ENCODE assay signal across 3 worm cellular contexts in the genomic region with DNA sequence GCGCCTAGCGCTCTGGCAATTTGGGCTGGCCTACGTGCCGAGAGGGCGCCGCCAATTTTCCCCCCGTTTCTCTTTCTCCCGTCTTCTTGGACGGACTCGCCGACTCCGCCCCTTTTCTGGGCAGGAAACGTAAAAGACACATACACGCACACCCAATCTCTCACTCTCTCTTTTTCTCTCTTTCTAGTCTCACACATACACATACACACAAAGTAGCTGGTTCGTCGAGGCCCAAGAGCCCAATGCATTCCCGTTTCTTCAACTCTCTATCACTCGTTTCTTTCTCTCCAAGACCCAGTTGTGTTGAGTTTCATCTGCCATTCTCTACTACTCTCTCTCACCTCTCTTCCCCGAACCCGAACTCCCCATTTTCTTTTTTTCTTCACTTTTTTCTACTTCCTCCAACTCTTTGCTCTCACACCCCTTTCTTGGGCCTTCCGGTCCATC.
TF ChIP-seq lines count a peak whose summit lies in the region.

No protein-coding gene starts in this region.

TF ChIP-seq in whole organism, L2 larva, 48 proteins besides CTCF, POLR2A, EP300 and RAD21 (continued from another document):
- TF ChIP-seq mdl-1 (tag; optimal IDR thresholded peaks at IDR 0.05; lab: Kevin White, UChicago): peak in 1 of 2 experiments; percentile 56
- peak; percentile 76 for TF ChIP-seq nhr-6 (tag; optimal IDR thresholded peaks at IDR 0.05; lab: Kevin White, UChicago)
- TF ChIP-seq zag-1 (tag; optimal IDR thresholded peaks at IDR 0.05; lab: Kevin White, UChicago): peak; percentile 86
- no peak for TF ChIP-seq unc-39 (tag; optimal IDR thresholded peaks at IDR 0.05; lab: Kevin White, UChicago)
- peak; percentile 49 for TF ChIP-seq Y55F3AM.14 (GFP tag; optimal IDR thresholded peaks at IDR 0.05; lab: Kevin White, UChicago)
- TF ChIP-seq nhr-21 (tag; optimal IDR thresholded peaks at IDR 0.05; lab: Kevin White, UChicago): no peak
- peak; percentile 52 to 76 for TF ChIP-seq lsy-2 (tag; optimal IDR thresholded peaks at IDR 0.05; lab: Kevin White, UChicago)
- no peak for TF ChIP-seq dmd-4 (tag; optimal IDR thresholded peaks at IDR 0.05; lab: Kevin White, UChicago)
- no peak for TF ChIP-seq peb-1 (tag; optimal IDR thresholded peaks at IDR 0.05; lab: Kevin White, UChicago)
- TF ChIP-seq nhr-77 (tag; optimal IDR thresholded peaks at IDR 0.05; lab: Kevin White, UChicago): no peak
- TF ChIP-seq ZK546.5 (tag; optimal IDR thresholded peaks at IDR 0.05; lab: Kevin White, UChicago): no peak
- TF ChIP-seq ztf-11 (tag; optimal IDR thresholded peaks at IDR 0.05; lab: Kevin White, UChicago): no peak
- no peak for TF ChIP-seq elt-1 (tag; optimal IDR thresholded peaks at IDR 0.05; lab: Kevin White, UChicago)
- no peak for TF ChIP-seq nhr-23 (tag; optimal IDR thresholded peaks at IDR 0.05; lab: Kevin White, UChicago)
- TF ChIP-seq mbf-1 (tag; optimal IDR thresholded peaks at IDR 0.05; lab: Kevin White, UChicago): no peak
- peak; percentile 81 for TF ChIP-seq nhr-129 (tag; optimal IDR thresholded peaks at IDR 0.05; lab: Kevin White, UChicago)
- TF ChIP-seq crh-2 (tag; optimal IDR thresholded peaks at IDR 0.05; lab: Kevin White, UChicago): peak; percentile 66
- peak; percentile 5 for TF ChIP-seq sem-4 (tag; optimal IDR thresholded peaks at IDR 0.05; lab: Kevin White, UChicago)
- TF ChIP-seq ama-1 (optimal IDR thresholded peaks at IDR 0.05; lab: Kevin White, UChicago): no peak
- peak; percentile 78 for TF ChIP-seq C34F6.9 (tag; optimal IDR thresholded peaks at IDR 0.05; lab: Kevin White, UChicago)
- TF ChIP-seq lin-11 (tag; optimal IDR thresholded peaks at IDR 0.05; lab: Kevin White, UChicago): peak; percentile 1
- peak; percentile 75 for TF ChIP-seq ztf-4 (tag; optimal IDR thresholded peaks at IDR 0.05; lab: Kevin White, UChicago)
- TF ChIP-seq sma-3 (GFP tag; optimal IDR thresholded peaks at IDR 0.05; lab: Kevin White, UChicago): peak; percentile 5
- TF ChIP-seq snpc-4 (tag; optimal IDR thresholded peaks at IDR 0.05; lab: Kevin White, UChicago): peak; percentile 37
- no peak for TF ChIP-seq alr-1 (tag; optimal IDR thresholded peaks at IDR 0.05; lab: Kevin White, UChicago)

TF ChIP-seq in whole organism, L4 larva, 104 proteins besides CTCF, POLR2A, EP300 and RAD21 (continued from another document):
- TF ChIP-seq saeg-2 (GFP tag; IDR thresholded peaks at IDR 0.05; lab: Robert Waterston, UW) (no peak), duxl-1 (tag; optimal IDR thresholded peaks at IDR 0.05; lab: Kevin White, UChicago; ENCODE audit: poor library complexity) (no peak), nhr-11 (tag; optimal IDR thresholded peaks at IDR 0.05; lab: Kevin White, UChicago) (peak; percentile 58), lir-3 (tag; optimal IDR thresholded peaks at IDR 0.05; lab: Kevin White, UChicago) (no peak), rbr-2 (tag; optimal IDR thresholded peaks at IDR 0.05; lab: Kevin White, UChicago) (peak; percentile 85), gei-8 (GFP tag; optimal IDR thresholded peaks at IDR 0.05; lab: Kevin White, UChicago) (no peak), egl-43 (GFP tag; IDR thresholded peaks at IDR 0.05; lab: Robert Waterston, UW) (peak; percentile 67; the same call in 1 of the 2 replicates), daf-19 (GFP tag; conservative IDR thresholded peaks at IDR 0.05; lab: Robert Waterston, UW) (no peak), mdt-29 (GFP tag; IDR thresholded peaks at IDR 0.05; lab: Robert Waterston, UW) (0 out of 2 replicates have a peak, but pooled peaks have one; percentile 1), arid-1 (GFP tag; conservative IDR thresholded peaks at IDR 0.05; lab: Robert Waterston, UW) (no peak), lin-38 (GFP tag; IDR thresholded peaks at IDR 0.05; lab: Robert Waterston, UW) (0 out of 2 replicates have a peak, but pooled peaks have one; percentile 24), lin-1 (GFP tag; IDR thresholded peaks at IDR 0.05; lab: Robert Waterston, UW) (0 out of 2 replicates have a peak, but pooled peaks have one; percentile 6), ctbp-1 (GFP tag; IDR thresholded peaks at IDR 0.05; lab: Robert Waterston, UW) (peak; percentile 91), mep-1 (tag; optimal IDR thresholded peaks at IDR 0.05; lab: Kevin White, UChicago) (peak; percentile 81), unc-39 (tag; optimal IDR thresholded peaks at IDR 0.05; lab: Kevin White, UChicago) (no peak), ceh-28 (tag; optimal IDR thresholded peaks at IDR 0.05; lab: Kevin White, UChicago) (no peak), lin-13 (GFP tag; optimal IDR thresholded peaks at IDR 0.05; lab: Kevin White, UChicago) (no peak), pha-4 (GFP tag; IDR thresholded peaks at IDR 0.05; lab: Robert Waterston, UW) (no peak), pha-4 (tag; optimal IDR thresholded peaks at IDR 0.05; lab: Kevin White, UChicago) (no peak), lsy-2 (tag; optimal IDR thresholded peaks at IDR 0.05; lab: Kevin White, UChicago) (peak; percentile 61 to 81), nhr-77 (tag; optimal IDR thresholded peaks at IDR 0.05; lab: Kevin White, UChicago) (peak; percentile 7), hlh-30 (tag; optimal IDR thresholded peaks at IDR 0.05; lab: Kevin White, UChicago; ENCODE audit: insufficient read depth) (peak; percentile 0), lin-15B (tag; optimal IDR thresholded peaks at IDR 0.05; lab: Kevin White, UChicago) (no peak), daf-16 (GFP tag; optimal IDR thresholded peaks at IDR 0.05; lab: Kevin White, UChicago) (peak in 1 of 2 experiments; percentile 33), daf-16 (tag; optimal IDR thresholded peaks at IDR 0.05; lab: Kevin White, UChicago) (no peak), tra-1 (GFP tag; IDR thresholded peaks at IDR 0.05; lab: Robert Waterston, UW) (no peak), ceh-20 (GFP tag; IDR thresholded peaks at IDR 0.05; lab: Robert Waterston, UW) (peak; percentile 69), mxl-3 (GFP tag; optimal IDR thresholded peaks at IDR 0.05; lab: Kevin White, UChicago) (peak; percentile 43), vab-7 (GFP tag; IDR thresholded peaks at IDR 0.05; lab: Robert Waterston, UW) (0 out of 2 replicates have a peak, but pooled peaks have one; percentile 36), hlh-11 (tag; optimal IDR thresholded peaks at IDR 0.05; lab: Kevin White, UChicago) (peak; percentile 69), F10B5.3 (tag; optimal IDR thresholded peaks at IDR 0.05; lab: Kevin White, UChicago) (no peak), nhr-42 (GFP tag; IDR thresholded peaks at IDR 0.05; lab: Robert Waterston, UW) (peak; percentile 40; the same call in 1 of the 2 replicates), dpl-1 (GFP tag; optimal IDR thresholded peaks at IDR 0.05; lab: Kevin White, UChicago) (peak; percentile 24), lin-29 (GFP tag; IDR thresholded peaks at IDR 0.05; lab: Robert Waterston, UW) (no peak)
TF ChIP-seq in whole organism, L4 larva: peak in this region for 29.

TF ChIP-seq in whole organism, late embryonic, 69 proteins besides CTCF, POLR2A, EP300 and RAD21 (continued from another document):
- TF ChIP-seq pax-1 (tag; optimal IDR thresholded peaks at IDR 0.05; lab: Kevin White, UChicago) (no peak), Y22D7AL.16 (tag; optimal IDR thresholded peaks at IDR 0.05; lab: Kevin White, UChicago) (no peak), che-1 (tag; optimal IDR thresholded peaks at IDR 0.05; lab: Kevin White, UChicago) (no peak), ceh-45 (GFP tag; IDR thresholded peaks at IDR 0.05; lab: Robert Waterston, UW) (no peak), ceh-18 (tag; optimal IDR thresholded peaks at IDR 0.05; lab: Kevin White, UChicago) (peak; percentile 93), pag-3 (tag; optimal IDR thresholded peaks at IDR 0.05; lab: Kevin White, UChicago; ENCODE audit: borderline replicate concordance) (no peak), pqm-1 (tag; optimal IDR thresholded peaks at IDR 0.05; lab: Kevin White, UChicago) (no peak), madf-2 (tag; optimal IDR thresholded peaks at IDR 0.05; lab: Kevin White, UChicago) (no peak), tbx-7 (tag; optimal IDR thresholded peaks at IDR 0.05; lab: Kevin White, UChicago) (no peak), dve-1 (tag; optimal IDR thresholded peaks at IDR 0.05; lab: Kevin White, UChicago) (no peak), lin-11 (tag; optimal IDR thresholded peaks at IDR 0.05; lab: Kevin White, UChicago) (no peak), nhr-232 (tag; optimal IDR thresholded peaks at IDR 0.05; lab: Kevin White, UChicago) (no peak), unc-86 (tag; optimal IDR thresholded peaks at IDR 0.05; lab: Kevin White, UChicago) (no peak), unc-55 (GFP tag; optimal IDR thresholded peaks at IDR 0.05; lab: Kevin White, UChicago) (peak; percentile 24), hlh-6 (tag; optimal IDR thresholded peaks at IDR 0.05; lab: Kevin White, UChicago) (peak; percentile 74), F13H6.1 (tag; optimal IDR thresholded peaks at IDR 0.05; lab: Kevin White, UChicago) (peak; percentile 37), hlh-13 (GFP tag; optimal IDR thresholded peaks at IDR 0.05; lab: Kevin White, UChicago) (no peak), syd-9 (tag; optimal IDR thresholded peaks at IDR 0.05; lab: Kevin White, UChicago) (peak; percentile 54), lim-6 (tag; optimal IDR thresholded peaks at IDR 0.05; lab: Kevin White, UChicago) (no peak), pat-9 (tag; optimal IDR thresholded peaks at IDR 0.05; lab: Kevin White, UChicago) (no peak), pros-1 (tag; optimal IDR thresholded peaks at IDR 0.05; lab: Kevin White, UChicago) (no peak), dmd-4 (tag; optimal IDR thresholded peaks at IDR 0.05; lab: Kevin White, UChicago; ENCODE audit: borderline replicate concordance) (no peak), ceh-34 (tag; optimal IDR thresholded peaks at IDR 0.05; lab: Kevin White, UChicago) (peak; percentile 53), ahr-1 (tag; optimal IDR thresholded peaks at IDR 0.05; lab: Kevin White, UChicago) (no peak), ceh-22 (tag; optimal IDR thresholded peaks at IDR 0.05; lab: Kevin White, UChicago) (no peak), ztf-16 (tag; optimal IDR thresholded peaks at IDR 0.05; lab: Kevin White, UChicago) (no peak), fkh-10 (GFP tag; optimal IDR thresholded peaks at IDR 0.05; lab: Kevin White, UChicago) (no peak), ceh-2 (tag; optimal IDR thresholded peaks at IDR 0.05; lab: Kevin White, UChicago) (no peak), npax-4 (tag; optimal IDR thresholded peaks at IDR 0.05; lab: Kevin White, UChicago) (no peak), tbx-2 (tag; optimal IDR thresholded peaks at IDR 0.05; lab: Kevin White, UChicago) (peak; percentile 65), pha-2 (tag; optimal IDR thresholded peaks at IDR 0.05; lab: Kevin White, UChicago) (no peak), rnt-1 (tag; optimal IDR thresholded peaks at IDR 0.05; lab: Kevin White, UChicago) (peak; percentile 72), ceh-31 (tag; optimal IDR thresholded peaks at IDR 0.05; lab: Kevin White, UChicago) (peak; percentile 78), odd-2 (tag; optimal IDR thresholded peaks at IDR 0.05; lab: Kevin White, UChicago) (no peak), ets-4 (tag; optimal IDR thresholded peaks at IDR 0.05; lab: Kevin White, UChicago) (no peak), ceh-30 (tag; optimal IDR thresholded peaks at IDR 0.05; lab: Kevin White, UChicago) (no peak), ceh-14 (tag; optimal IDR thresholded peaks at IDR 0.05; lab: Kevin White, UChicago) (peak; percentile 74), pha-4 (tag; optimal IDR thresholded peaks at IDR 0.05; lab: Kevin White, UChicago) (no peak), ref-2 (tag; optimal IDR thresholded peaks at IDR 0.05; lab: Kevin White, UChicago) (no peak), T23F11.4 (GFP tag; optimal IDR thresholded peaks at IDR 0.05; lab: Kevin White, UChicago) (no peak), nhr-11 (tag; optimal IDR thresholded peaks at IDR 0.05; lab: Kevin White, UChicago) (no peak), ama-1 (optimal IDR thresholded peaks at IDR 0.05; lab: Kevin White, UChicago) (no peak), K09A11.1 (tag; optimal IDR thresholded peaks at IDR 0.05; lab: Kevin White, UChicago; ENCODE audit: insufficient read depth) (no peak), eyg-1 (tag; optimal IDR thresholded peaks at IDR 0.05; lab: Kevin White, UChicago) (no peak), K02D7.2 (tag; optimal IDR thresholded peaks at IDR 0.05; lab: Kevin White, UChicago) (no peak)
